Worm (Caenorhabditis elegans) whole organism, L4 larva: Measurements from ENCODE around the gene sre-15.
A peak's percentile ranks its signal among the peaks of the same experiment; 100 is the strongest.

ENCODE experiments used
- R02D3.7 ChIP-seq: fragments of 150-350 bp; sonication (generic microtip); optimal IDR thresholded peaks from 3 replicates; lab custom pipeline; 2014; ENCODE audit warnings: missing biosample characterization, missing genetic modification characterization
- T26A8.4 ChIP-seq: fragments of 200-800 bp; sonication (Bioruptor generic); IDR thresholded peaks from 2 replicates; pipeline ENCODE4 v1.3.6; 2022; ENCODE audit warnings: missing genetic modification characterization, missing compliant biosample characterization
- Y48G9A.11 ChIP-seq: fragments of 200-800 bp; sonication (Bioruptor generic); IDR thresholded peaks from 2 replicates; pipeline ENCODE4 v1.3.6; 2022; ENCODE audit warnings: missing genetic modification reagents, missing genetic modification characterization, missing compliant biosample characterization
- Y75B8A.6 ChIP-seq: fragments of 200-800 bp; sonication (Bioruptor generic); IDR thresholded peaks from 2 replicates; pipeline ENCODE4 v1.3.6; 2022; ENCODE audit warnings: missing genetic modification reagents, missing genetic modification characterization, missing compliant biosample characterization
- aha-1 ChIP-seq: fragments of 150-350 bp; peaks from one replicate; lab custom pipeline; 2014; ENCODE audit warnings: missing biosample characterization, missing genetic modification characterization
- attf-4 ChIP-seq: sonication (generic microtip); optimal IDR thresholded peaks from 3 replicates; lab custom pipeline; 2017; ENCODE audit warnings: missing biosample characterization, missing genetic modification characterization
- ceh-32 ChIP-seq: sonication (generic microtip); optimal IDR thresholded peaks from 2 replicates; lab custom pipeline; 2016; ENCODE audit warnings: mild to moderate bottlenecking, missing genetic modification characterization, missing compliant biosample characterization; ENCODE audit not compliant: poor library complexity
- ces-1 ChIP-seq: fragments of 150-350 bp; sonication (generic microtip); optimal IDR thresholded peaks from 4 replicates; lab custom pipeline; 2014; ENCODE audit warnings: missing biosample characterization, missing genetic modification reagents, missing genetic modification characterization
- cey-2 ChIP-seq: sonication (generic microtip); optimal IDR thresholded peaks from 3 replicates; lab custom pipeline; 2017; ENCODE audit warnings: missing genetic modification characterization, mild to moderate bottlenecking, missing compliant biosample characterization, antibody characterized with exemption, borderline replicate concordance; ENCODE audit not compliant: insufficient read depth
- daf-16 ChIP-seq, 3 experiments: sonication (generic microtip); optimal IDR thresholded peaks; 2 replicates each; lab custom pipeline; 2016 to 2017; ENCODE audit warnings: missing genetic modification characterization in 3 of 3, missing genetic modification reagents in 3 of 3, mild to moderate bottlenecking in 2 of 3, missing compliant biosample characterization in 2 of 3, missing biosample characterization in 1 of 3, moderate library complexity in 1 of 3
- daf-19 ChIP-seq: fragments of 200-800 bp; sonication (Bioruptor generic); conservative IDR thresholded peaks from 2 replicates; pipeline ENCODE4 v1.3.6; 2022; ENCODE audit warnings: missing genetic modification characterization, missing compliant biosample characterization
- dmd-6 ChIP-seq: fragments of 200-800 bp; sonication (Bioruptor generic); IDR thresholded peaks from 2 replicates; pipeline ENCODE4 v1.3.6; 2022; ENCODE audit warnings: missing genetic modification reagents, missing genetic modification characterization, missing compliant biosample characterization
- fkh-10 ChIP-seq: fragments of 150-350 bp; optimal IDR thresholded peaks from 2 replicates; lab custom pipeline; 2014; ENCODE audit warnings: missing biosample characterization, missing genetic modification reagents, missing genetic modification characterization
- hif-1 ChIP-seq, 2 experiments: sonication (generic microtip); optimal IDR thresholded peaks; 2 replicates each; lab custom pipeline; 2016 to 2017; ENCODE audit warnings: missing compliant biosample characterization in 2 of 2, missing genetic modification characterization in 2 of 2, missing genetic modification reagents in 2 of 2, missing genotype in 2 of 2, mild to moderate bottlenecking in 1 of 2
- lin-15B ChIP-seq: fragments of 150-350 bp; sonication (generic microtip); optimal IDR thresholded peaks from 3 replicates; lab custom pipeline; 2014; ENCODE audit warnings: missing biosample characterization, missing genetic modification characterization
- lsy-2 ChIP-seq, 2 experiments: fragments of 150-350 bp in 1 of 2; sonication (generic microtip) in 1 of 2; optimal IDR thresholded peaks; 2 replicates each; lab custom pipeline; 2014 to 2017; ENCODE audit warnings: missing biosample characterization in 2 of 2, missing genetic modification characterization in 2 of 2
- mdt-29 ChIP-seq: fragments of 200-800 bp; sonication (Bioruptor generic); IDR thresholded peaks from 2 replicates; pipeline ENCODE4 v1.3.6; 2022; ENCODE audit warnings: missing genetic modification reagents, missing genetic modification characterization, missing compliant biosample characterization
- mes-2 ChIP-seq: sonication (generic microtip); optimal IDR thresholded peaks from 2 replicates; lab custom pipeline; 2016; ENCODE audit warnings: missing genotype, mild to moderate bottlenecking, missing genetic modification characterization, missing compliant biosample characterization; ENCODE audit not compliant: poor library complexity, severe bottlenecking
- nhr-111 ChIP-seq: fragments of 200-800 bp; sonication (Bioruptor generic); optimal IDR thresholded peaks from 2 replicates; lab custom pipeline; 2018; ENCODE audit warnings: mild to moderate bottlenecking, missing genetic modification characterization, missing compliant biosample characterization
- nhr-28 ChIP-seq: fragments of 150-350 bp; optimal IDR thresholded peaks from 2 replicates; lab custom pipeline; 2014; ENCODE audit warnings: missing biosample characterization, missing genetic modification characterization
- nhr-41 ChIP-seq: fragments of 200-800 bp; sonication (Bioruptor generic); IDR thresholded peaks from 2 replicates; pipeline ENCODE4 v1.3.6; 2022; ENCODE audit warnings: missing genetic modification reagents, missing genetic modification characterization, missing compliant biosample characterization
- pha-4 ChIP-seq, 2 experiments: fragments of 150-350 bp in 1 of 2; fragments of 200-800 bp in 1 of 2; sonication (Bioruptor generic) in 1 of 2; IDR thresholded peaks in 1 of 2; optimal IDR thresholded peaks in 1 of 2; 2 replicates each; pipeline versions ENCODE4 v1.3.6 to Lab custom; 2014 to 2022; ENCODE audit warnings: missing genetic modification characterization in 2 of 2, missing genetic modification reagents in 2 of 2, missing biosample characterization in 1 of 2, missing compliant biosample characterization in 1 of 2
- php-3 ChIP-seq: fragments of 200-800 bp; sonication (Bioruptor generic); IDR thresholded peaks from 2 replicates; pipeline ENCODE4 v1.3.6; 2022; ENCODE audit warnings: missing genetic modification reagents, missing genetic modification characterization, missing compliant biosample characterization
- pqm-1 ChIP-seq: sonication (generic microtip); optimal IDR thresholded peaks from 2 replicates; lab custom pipeline; 2017; ENCODE audit warnings: missing biosample characterization, missing genetic modification characterization
- set-16 ChIP-seq: fragments of 200-800 bp; sonication (Bioruptor generic); IDR thresholded peaks from 2 replicates; pipeline ENCODE4 v1.3.6; 2022; ENCODE audit warnings: missing genetic modification reagents, missing genetic modification characterization, missing compliant biosample characterization
- skn-1 ChIP-seq: fragments of 150-350 bp; optimal IDR thresholded peaks from 2 replicates; lab custom pipeline; 2014; ENCODE audit warnings: missing biosample characterization, missing genetic modification characterization
- snpc-1.2 ChIP-seq: fragments of 200-800 bp; sonication (Bioruptor generic); IDR thresholded peaks from 2 replicates; pipeline ENCODE4 v1.3.6; 2022; ENCODE audit warnings: missing genetic modification reagents, missing genetic modification characterization, missing compliant biosample characterization
- spr-1 ChIP-seq: sonication (generic microtip); optimal IDR thresholded peaks from 2 replicates; lab custom pipeline; 2016; ENCODE audit warnings: mild to moderate bottlenecking, missing genetic modification characterization, missing compliant biosample characterization
- spr-3 ChIP-seq: fragments of 200-800 bp; sonication (Bioruptor generic); optimal IDR thresholded peaks from 2 replicates; lab custom pipeline; 2018; ENCODE audit warnings: mild to moderate bottlenecking, missing genetic modification characterization, missing compliant biosample characterization
- tra-1 ChIP-seq: fragments of 200-800 bp; sonication (Bioruptor generic); IDR thresholded peaks from 2 replicates; pipeline ENCODE4 v1.3.6; 2022; ENCODE audit warnings: missing genetic modification reagents, missing genetic modification characterization, missing compliant biosample characterization
- unc-130 ChIP-seq: sonication (generic microtip); optimal IDR thresholded peaks from 2 replicates; lab custom pipeline; 2016; ENCODE audit warnings: missing genetic modification reagents, missing genetic modification characterization, missing compliant biosample characterization
- vab-7 ChIP-seq: fragments of 200-800 bp; sonication (Bioruptor generic); IDR thresholded peaks from 2 replicates; pipeline ENCODE4 v1.3.6; 2022; ENCODE audit warnings: missing genetic modification reagents, missing genetic modification characterization, missing compliant biosample characterization
- zag-1 ChIP-seq: fragments of 150-350 bp; optimal IDR thresholded peaks from 2 replicates; lab custom pipeline; 2014; ENCODE audit warnings: missing biosample characterization, missing genetic modification characterization

Gene sre-15

DNA sequence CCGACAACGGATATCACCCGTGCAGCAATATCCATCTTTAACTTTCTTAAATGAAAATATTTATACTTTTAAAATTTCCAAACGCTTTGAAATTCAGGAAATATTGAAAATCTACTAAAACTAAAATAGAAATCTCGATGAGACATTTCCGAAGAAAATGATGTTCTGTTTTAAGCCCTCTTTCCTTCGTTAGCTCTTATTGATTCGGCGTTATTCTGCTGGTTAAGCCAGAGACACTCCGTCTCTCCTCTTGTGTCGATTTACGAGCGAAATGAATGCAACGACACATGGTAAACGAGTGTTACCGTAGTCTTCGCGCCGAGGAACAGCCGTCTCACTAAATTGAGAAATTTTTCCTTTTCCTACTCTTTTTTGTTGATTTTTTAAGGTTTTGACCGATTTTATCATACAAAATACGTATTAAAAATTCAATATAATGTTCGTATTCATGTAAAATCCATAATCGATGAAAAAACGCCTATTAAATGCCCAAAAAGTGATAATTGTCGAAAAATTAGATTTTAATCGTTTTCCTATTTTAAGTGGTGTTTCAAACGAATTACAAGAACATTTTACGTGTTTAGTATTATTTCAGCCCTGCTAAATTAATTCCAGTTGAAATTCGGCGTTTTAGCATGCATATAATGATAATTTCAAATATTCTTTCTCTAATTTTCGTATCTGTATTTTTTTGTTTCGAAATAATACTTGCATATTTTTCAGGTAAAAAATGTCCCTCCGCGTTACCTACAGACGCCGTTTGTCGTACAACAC lies 23.9 kb upstream of the sre-15 start, which contains the start of the genes ppm-1.H and rpl-34 (continued):
- TF ChIP-seq pha-4 (GFP tag; IDR thresholded peaks at IDR 0.05; lab: Robert Waterston, UW) (no peak), pha-4 (tag; optimal IDR thresholded peaks at IDR 0.05; lab: Kevin White, UChicago) (peak; percentile 48), fkh-10 (GFP tag; lab: Kevin White, UChicago) (no peak), set-16 (no peak), spr-3 (GFP tag; lab: Kevin White, UChicago) (no peak), cey-2 (tag; lab: Kevin White, UChicago) (no peak), dmd-6 (GFP tag; lab: Robert Waterston, UW) (no peak), spr-1 (tag; lab: Kevin White, UChicago) (no peak), mes-2 (tag; lab: Kevin White, UChicago) (peak; percentile 78), Y48G9A.11 (GFP tag; lab: Robert Waterston, UW) (no peak), nhr-111 (GFP tag; lab: Kevin White, UChicago) (no peak), ceh-32 (tag; lab: Kevin White, UChicago) (no peak), hif-1 (tag; optimal IDR thresholded peaks at IDR 0.05; lab: Kevin White, UChicago) (peak in 1 of 2 experiments; percentile 39)

DNA sequence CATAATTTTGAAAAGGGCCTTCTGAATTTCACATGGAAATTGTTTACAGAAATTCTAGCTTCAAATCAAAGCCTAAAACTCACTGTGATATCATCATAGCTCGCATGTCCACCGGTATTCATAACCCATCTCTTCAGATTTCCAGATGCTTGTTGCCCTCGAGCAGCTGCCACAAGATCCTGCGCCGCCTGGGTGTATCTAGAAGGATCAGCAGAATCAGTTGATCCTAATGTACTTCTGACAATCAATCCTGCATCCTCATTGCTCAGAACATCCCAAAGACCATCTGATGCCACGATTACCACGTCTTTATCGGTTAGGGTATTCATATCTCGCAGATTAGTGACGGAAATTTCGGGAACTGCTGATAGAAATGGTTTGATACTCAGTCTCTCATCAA lies 21.3 kb upstream of the sre-15 start:
- no peak for TF ChIP-seq nhr-41
- peak; percentile 92 for TF ChIP-seq aha-1 (tag; lab: Kevin White, UChicago)

ce11 chrIV:12261353-12261752 lies 16.7 kb upstream of the sre-15 start, which contains the start of gene sre-14:
Gene sre-14 (minus strand): TSS chrIV:12261453.
- no peak for TF ChIP-seq tra-1
- no peak for TF ChIP-seq daf-16 (GFP tag; optimal IDR thresholded peaks at IDR 0.05; lab: Kevin White, UChicago)
- TF ChIP-seq daf-16 (tag; optimal IDR thresholded peaks at IDR 0.05; lab: Kevin White, UChicago) = no peak
- no peak for TF ChIP-seq fkh-10 (GFP tag; lab: Kevin White, UChicago)
- no peak for TF ChIP-seq daf-19
- no peak for TF ChIP-seq R02D3.7 (tag; lab: Kevin White, UChicago)
- no peak for TF ChIP-seq attf-4 (tag; lab: Kevin White, UChicago)
- TF ChIP-seq pqm-1 (tag; lab: Kevin White, UChicago) = no peak
- no peak for TF ChIP-seq vab-7
- TF ChIP-seq skn-1 (tag; lab: Kevin White, UChicago) = no peak
- TF ChIP-seq Y75B8A.6 (GFP tag; lab: Robert Waterston, UW) = no peak
- TF ChIP-seq zag-1 (tag; lab: Kevin White, UChicago) = no peak
- TF ChIP-seq unc-130 (GFP tag; lab: Kevin White, UChicago) = no peak
- no peak for TF ChIP-seq set-16
- TF ChIP-seq lin-15B (tag; lab: Kevin White, UChicago) = no peak
- TF ChIP-seq mdt-29 (GFP tag; lab: Robert Waterston, UW) = no peak
- TF ChIP-seq snpc-1.2 = no peak
- TF ChIP-seq, all 104 proteins: peak for 0

DNA sequence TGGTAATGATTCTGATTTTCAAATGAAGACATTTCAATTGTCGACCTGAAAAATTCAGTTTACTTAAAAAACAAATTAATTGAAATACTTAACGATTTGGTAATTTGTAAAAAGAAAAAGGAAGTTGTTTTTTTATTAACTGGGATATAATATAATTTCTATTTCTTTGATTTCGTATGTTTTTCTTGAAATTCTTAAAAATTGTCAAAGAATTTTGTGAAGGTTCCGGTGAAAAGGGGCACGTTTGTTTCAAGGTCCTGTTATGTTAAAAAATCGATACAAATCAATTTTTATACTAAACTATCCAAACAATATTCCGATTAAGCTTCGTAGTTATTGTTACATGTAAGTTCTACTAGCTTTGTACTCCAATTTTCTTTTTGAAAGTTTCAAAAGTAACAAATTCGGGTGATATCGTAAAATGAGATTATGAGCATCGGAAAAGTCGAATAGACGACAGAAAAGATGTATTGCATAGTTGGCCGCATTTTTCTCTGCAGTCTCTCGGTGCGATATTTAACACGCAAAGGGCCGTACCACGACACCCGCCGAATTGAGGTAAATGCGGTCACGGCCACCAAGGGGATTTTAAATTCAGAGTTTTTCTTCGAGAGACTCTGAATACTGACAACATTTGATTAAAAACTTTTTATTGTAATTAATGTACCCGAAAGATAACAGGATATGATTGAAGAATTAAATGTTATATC lies 14.7 kb upstream of the sre-15 start, which contains the start of gene Y39C12A.9:
Gene Y39C12A.9, minus strand, starts transcription at position 51 of the 710 bp plus-strand sequence.
- peak in 1 of 2 experiments; percentile 13 for TF ChIP-seq lsy-2 (tag; optimal IDR thresholded peaks at IDR 0.05; lab: Kevin White, UChicago)
- TF ChIP-seq php-3 (GFP tag; lab: Robert Waterston, UW) = no peak
- TF ChIP-seq aha-1 (tag; lab: Kevin White, UChicago) = peak; percentile 27
- no peak for TF ChIP-seq T26A8.4 (GFP tag; lab: Robert Waterston, UW)
- TF ChIP-seq ces-1 (GFP tag; lab: Kevin White, UChicago) = no peak
- no peak for TF ChIP-seq nhr-28 (tag; lab: Kevin White, UChicago)
- TF ChIP-seq daf-19 = no peak
